Fruit fly (Drosophila melanogaster) whole organism, prepupa: ENCODE measurements around the gene Uba2.
A peak's percentile ranks its signal among the peaks of the same experiment; 100 is the strongest.

Experiments
- Blimp-1 ChIP-seq: fragments of 200-800 bp; sonication (Bioruptor generic); optimal IDR thresholded peaks from 3 replicates; lab custom pipeline; 2017; ENCODE audit warnings: missing biosample characterization, missing genetic modification characterization, mild to moderate bottlenecking, moderate library complexity, missing genetic modification reagents
- CG10631 ChIP-seq: fragments of 200-800 bp; sonication (Bioruptor generic); optimal IDR thresholded peaks from 2 replicates; lab custom pipeline; 2016; ENCODE audit warnings: missing biosample characterization, missing genetic modification characterization
- CG10669 ChIP-seq: fragments of 200-800 bp; sonication (Bioruptor generic); optimal IDR thresholded peaks from 3 replicates; lab custom pipeline; 2018; ENCODE audit warnings: missing biosample characterization, mild to moderate bottlenecking, missing genetic modification characterization, moderate library complexity
- CG11762 ChIP-seq: fragments of 200-800 bp; sonication (Bioruptor generic); optimal IDR thresholded peaks from 3 replicates; lab custom pipeline; 2016; ENCODE audit warnings: missing biosample characterization, missing genetic modification characterization; ENCODE audit not compliant: insufficient read depth
- CG11902 ChIP-seq: fragments of 200-800 bp; sonication (Bioruptor generic); optimal IDR thresholded peaks from 3 replicates; lab custom pipeline; 2016; ENCODE audit warnings: missing biosample characterization, missing genetic modification characterization
- CG15336 ChIP-seq: fragments of 200-800 bp; sonication (Bioruptor generic); IDR thresholded peaks from 2 replicates; pipeline ENCODE4 v1.3.6; 2022; ENCODE audit warnings: missing biosample characterization, missing genetic modification characterization
- CG3032 ChIP-seq: fragments of 200-800 bp; optimal IDR thresholded peaks from 2 replicates; lab custom pipeline; 2019; ENCODE audit warnings: missing biosample characterization, mild to moderate bottlenecking, missing genetic modification characterization, moderate library complexity
- CG31627 ChIP-seq: fragments of 200-800 bp; sonication (Bioruptor generic); optimal IDR thresholded peaks from 3 replicates; lab custom pipeline; 2016; ENCODE audit warnings: missing biosample characterization, missing genetic modification characterization
- CG32006 ChIP-seq: fragments of 200-800 bp; sonication (Bioruptor generic); optimal IDR thresholded peaks from 3 replicates; lab custom pipeline; 2017; ENCODE audit warnings: missing biosample characterization, mild to moderate bottlenecking, missing genetic modification characterization
- CG3919 ChIP-seq: fragments of 200-800 bp; sonication (Bioruptor generic); optimal IDR thresholded peaks from 3 replicates; lab custom pipeline; 2016; ENCODE audit warnings: missing biosample characterization, missing genetic modification characterization
- CG4318 ChIP-seq: fragments of 200-800 bp; sonication (Bioruptor generic); optimal IDR thresholded peaks from 3 replicates; lab custom pipeline; 2017; ENCODE audit warnings: missing biosample characterization, mild to moderate bottlenecking, missing genetic modification characterization
- CG6276 ChIP-seq: fragments of 200-800 bp; sonication (Bioruptor generic); optimal IDR thresholded peaks from 2 replicates; lab custom pipeline; 2017; ENCODE audit warnings: missing biosample characterization, mild to moderate bottlenecking, missing genetic modification characterization
- CG6808 ChIP-seq: fragments of 200-800 bp; sonication (Bioruptor generic); optimal IDR thresholded peaks from 3 replicates; lab custom pipeline; 2017; ENCODE audit warnings: missing biosample characterization, missing genetic modification characterization, mild to moderate bottlenecking, moderate library complexity, missing genetic modification reagents
- CG6854 ChIP-seq: fragments of 200-800 bp; sonication (Bioruptor generic); optimal IDR thresholded peaks from 2 replicates; lab custom pipeline; 2017; ENCODE audit warnings: missing biosample characterization, mild to moderate bottlenecking, missing genetic modification characterization
- CG7368 ChIP-seq: fragments of 200-800 bp; sonication (Bioruptor generic); optimal IDR thresholded peaks from 3 replicates; lab custom pipeline; 2016; ENCODE audit warnings: missing biosample characterization, missing genetic modification characterization
- CG8319 ChIP-seq: fragments of 200-800 bp; sonication (Bioruptor generic); optimal IDR thresholded peaks from 3 replicates; lab custom pipeline; 2016; ENCODE audit warnings: missing biosample characterization, missing genetic modification characterization
- CG8632 ChIP-seq: fragments of 200-800 bp; sonication (Bioruptor generic); optimal IDR thresholded peaks from 3 replicates; lab custom pipeline; 2016; ENCODE audit warnings: missing biosample characterization, missing genetic modification characterization
- CG9139 ChIP-seq: fragments of 200-800 bp; sonication (Bioruptor generic); optimal IDR thresholded peaks from 3 replicates; lab custom pipeline; 2017; ENCODE audit warnings: missing biosample characterization, mild to moderate bottlenecking, missing genetic modification characterization
- Eip75B ChIP-seq: fragments of 200-800 bp; sonication (Bioruptor generic); optimal IDR thresholded peaks from 3 replicates; lab custom pipeline; 2016; ENCODE audit warnings: missing biosample characterization, missing genetic modification characterization
- Eip78C ChIP-seq: fragments of 200-800 bp; sonication (Bioruptor generic); peaks from one replicate; lab custom pipeline; 2016; ENCODE audit warnings: missing biosample characterization, missing genetic modification characterization
- Eip93F ChIP-seq: fragments of 200-800 bp; sonication (Bioruptor generic); optimal IDR thresholded peaks from 2 replicates; lab custom pipeline; 2016; ENCODE audit warnings: missing biosample characterization, mild to moderate bottlenecking, missing genetic modification characterization
- Ets21C ChIP-seq: fragments of 200-800 bp; sonication (Bioruptor generic); optimal IDR thresholded peaks from 3 replicates; lab custom pipeline; 2016; ENCODE audit warnings: missing biosample characterization, missing genetic modification characterization
- Ets96B ChIP-seq: fragments of 200-800 bp; optimal IDR thresholded peaks from 2 replicates; lab custom pipeline; 2019; ENCODE audit warnings: missing biosample characterization, mild to moderate bottlenecking, missing genetic modification characterization, moderate library complexity
- Gug ChIP-seq: fragments of 200-800 bp; sonication (Bioruptor generic); IDR thresholded peaks from 2 replicates; pipeline ENCODE4 v1.3.6; 2022; ENCODE audit warnings: missing biosample characterization, missing genetic modification characterization
- Hr38 ChIP-seq: sonication (Bioruptor generic); optimal IDR thresholded peaks from 2 replicates; lab custom pipeline; 2016; ENCODE audit warnings: missing biosample characterization, missing genetic modification characterization
- Hr39 ChIP-seq: fragments of 200-800 bp; sonication (Bioruptor generic); optimal IDR thresholded peaks from 2 replicates; lab custom pipeline; 2016; ENCODE audit warnings: missing biosample characterization, missing genetic modification characterization
- Hr4 ChIP-seq: fragments of 200-800 bp; sonication (Bioruptor generic); optimal IDR thresholded peaks from 3 replicates; lab custom pipeline; 2016; ENCODE audit warnings: missing biosample characterization, missing genetic modification characterization
- Lpt ChIP-seq: fragments of 200-800 bp; sonication (Bioruptor generic); optimal IDR thresholded peaks from 3 replicates; lab custom pipeline; 2016; ENCODE audit warnings: missing biosample characterization, missing genetic modification characterization
- Met ChIP-seq: fragments of 200-800 bp; sonication (Bioruptor generic); optimal IDR thresholded peaks from 3 replicates; lab custom pipeline; 2016; ENCODE audit warnings: missing biosample characterization, missing genetic modification characterization
- OdsH ChIP-seq: fragments of 200-800 bp; sonication (Bioruptor generic); optimal IDR thresholded peaks from 3 replicates; lab custom pipeline; 2016; ENCODE audit warnings: missing biosample characterization, missing genetic modification characterization
- Smox ChIP-seq: fragments of 200-800 bp; sonication (Bioruptor generic); optimal IDR thresholded peaks from 3 replicates; lab custom pipeline; 2016; ENCODE audit warnings: missing biosample characterization, missing genetic modification characterization
- Sox102F ChIP-seq: fragments of 200-800 bp; sonication (Bioruptor generic); optimal IDR thresholded peaks from 2 replicates; lab custom pipeline; 2016; ENCODE audit warnings: missing biosample characterization, mild to moderate bottlenecking, missing genetic modification characterization
- Sox14 ChIP-seq: fragments of 200-800 bp; sonication (Bioruptor generic); optimal IDR thresholded peaks from 3 replicates; lab custom pipeline; 2016; ENCODE audit warnings: missing biosample characterization, missing genetic modification characterization
- Sox15 ChIP-seq: fragments of 200-800 bp; sonication (Bioruptor generic); optimal IDR thresholded peaks from 3 replicates; lab custom pipeline; 2016; ENCODE audit warnings: missing biosample characterization, missing genetic modification characterization
- cyc ChIP-seq: fragments of 200-800 bp; sonication (Bioruptor generic); optimal IDR thresholded peaks from 3 replicates; lab custom pipeline; 2016; ENCODE audit warnings: missing biosample characterization, missing genetic modification characterization
- dsx ChIP-seq: fragments of 200-800 bp; optimal IDR thresholded peaks from 3 replicates; lab custom pipeline; 2019; ENCODE audit warnings: missing biosample characterization, mild to moderate bottlenecking, missing genetic modification characterization, moderate library complexity; ENCODE audit not compliant: poor library complexity, severe bottlenecking
- esn ChIP-seq: fragments of 200-800 bp; sonication (Bioruptor generic); optimal IDR thresholded peaks from 2 replicates; lab custom pipeline; 2016; ENCODE audit warnings: missing biosample characterization, mild to moderate bottlenecking, missing genetic modification characterization, moderate library complexity
- fd85E ChIP-seq: fragments of 200-800 bp; sonication (Bioruptor generic); optimal IDR thresholded peaks from 3 replicates; lab custom pipeline; 2016; ENCODE audit warnings: missing biosample characterization, missing genetic modification characterization
- fkh ChIP-seq: fragments of 200-800 bp; sonication (Bioruptor generic); optimal IDR thresholded peaks from 3 replicates; lab custom pipeline; 2017; ENCODE audit warnings: missing biosample characterization, mild to moderate bottlenecking, missing genetic modification characterization, moderate library complexity
- lz ChIP-seq: fragments of 200-800 bp; sonication (Bioruptor generic); optimal IDR thresholded peaks from 3 replicates; lab custom pipeline; 2016; ENCODE audit warnings: missing biosample characterization, missing genetic modification characterization
- net ChIP-seq: fragments of 200-800 bp; sonication (Bioruptor generic); optimal IDR thresholded peaks from 3 replicates; lab custom pipeline; 2016; ENCODE audit warnings: missing biosample characterization, missing genetic modification characterization
- pdm3 ChIP-seq: fragments of 200-800 bp; sonication (Bioruptor generic); optimal IDR thresholded peaks from 3 replicates; lab custom pipeline; 2016; ENCODE audit warnings: missing biosample characterization, missing genetic modification characterization
- salr ChIP-seq, 2 experiments: fragments of 200-800 bp; sonication (Bioruptor generic); optimal IDR thresholded peaks; 3 replicates each; lab custom pipeline; 2016 to 2018; ENCODE audit warnings: missing biosample characterization in 2 of 2, missing genetic modification characterization in 2 of 2, mild to moderate bottlenecking in 1 of 2
- spab ChIP-seq: fragments of 200-800 bp; sonication (Bioruptor generic); optimal IDR thresholded peaks from 2 replicates; lab custom pipeline; 2017; ENCODE audit warnings: missing biosample characterization, mild to moderate bottlenecking, missing genetic modification characterization, missing genetic modification reagents
- ss ChIP-seq, 2 experiments: fragments of 200-800 bp; sonication (Bioruptor generic); optimal IDR thresholded peaks; 2 replicates in 1 of 2; 3 replicates in 1 of 2; lab custom pipeline; 2017 to 2018; ENCODE audit warnings: mild to moderate bottlenecking in 2 of 2, missing biosample characterization in 2 of 2, missing genetic modification characterization in 2 of 2, moderate library complexity in 1 of 2
- topi ChIP-seq: fragments of 200-800 bp; sonication (Bioruptor generic); optimal IDR thresholded peaks from 3 replicates; lab custom pipeline; 2016; ENCODE audit warnings: missing biosample characterization, missing genetic modification characterization
- vri ChIP-seq: fragments of 200-800 bp; sonication (Bioruptor generic); optimal IDR thresholded peaks from 3 replicates; lab custom pipeline; 2016; ENCODE audit warnings: missing biosample characterization, mild to moderate bottlenecking, missing genetic modification characterization

Gene Uba2

dm6 chr3L:8155324-8155723, 27.7 kb upstream of the Uba2 start:
- TF ChIP-seq OdsH (GFP tag; lab: Kevin White, UChicago): no peak
- no peak for TF ChIP-seq dsx (GFP tag; lab: Kevin White, UChicago)
- no peak for TF ChIP-seq Met
- no peak for TF ChIP-seq CG11902 (GFP tag; lab: Kevin White, UChicago)
- no peak for TF ChIP-seq net (GFP tag; lab: Kevin White, UChicago)
- no peak for TF ChIP-seq Hr4 (GFP tag; lab: Kevin White, UChicago)
- TF ChIP-seq Hr39 (GFP tag; lab: Kevin White, UChicago): no peak
- TF ChIP-seq esn (GFP tag; lab: Kevin White, UChicago): no peak
- TF ChIP-seq CG6808 (GFP tag; lab: Kevin White, UChicago): no peak
- no peak for TF ChIP-seq Sox15 (GFP tag; lab: Kevin White, UChicago)
- TF ChIP-seq Lpt (GFP tag; lab: Kevin White, UChicago): no peak
- no peak for TF ChIP-seq fd85E (GFP tag; lab: Kevin White, UChicago)
- TF ChIP-seq CG31627: no peak
- TF ChIP-seq salr (GFP tag; optimal IDR thresholded peaks at IDR 0.05; lab: Kevin White, UChicago): no peak
- TF ChIP-seq Smox (GFP tag; lab: Kevin White, UChicago): no peak
- TF ChIP-seq Ets21C (GFP tag; lab: Kevin White, UChicago): no peak
- no peak for TF ChIP-seq lz (GFP tag; lab: Kevin White, UChicago)
- no peak for TF ChIP-seq fkh (GFP tag; lab: Kevin White, UChicago)
- TF ChIP-seq, all 60 proteins: peak for 0

dm6 chr3L:8154544-8154943, 26.9 kb upstream of the Uba2 start:
- TF ChIP-seq net (GFP tag; lab: Kevin White, UChicago) (no peak), Sox15 (GFP tag; lab: Kevin White, UChicago) (no peak), CG11902 (GFP tag; lab: Kevin White, UChicago) (no peak), Blimp-1 (GFP tag; lab: Kevin White, UChicago) (no peak), Ets21C (GFP tag; lab: Kevin White, UChicago) (no peak), Hr38 (GFP tag; lab: Kevin White, UChicago) (no peak), Eip75B (GFP tag; lab: Kevin White, UChicago) (no peak), fkh (GFP tag; lab: Kevin White, UChicago) (no peak), Gug (GFP tag; lab: Robert Waterston, UW) (no peak), CG9139 (GFP tag; lab: Kevin White, UChicago) (peak; percentile 36), ss (GFP tag; optimal IDR thresholded peaks at IDR 0.05; lab: Kevin White, UChicago) (peak in 1 of 2 experiments; percentile 36), CG4318 (GFP tag; lab: Kevin White, UChicago) (no peak), vri (GFP tag; lab: Kevin White, UChicago) (no peak), Hr4 (GFP tag; lab: Kevin White, UChicago) (no peak), spab (GFP tag; lab: Kevin White, UChicago) (peak; percentile 18), Hr39 (GFP tag; lab: Kevin White, UChicago) (no peak), Smox (GFP tag; lab: Kevin White, UChicago) (no peak), CG8632 (peak; percentile 10), CG10669 (GFP tag; lab: Kevin White, UChicago) (peak; percentile 9), CG10631 (GFP tag; lab: Kevin White, UChicago) (no peak), cyc (no peak), CG6854 (GFP tag; lab: Kevin White, UChicago) (no peak), esn (GFP tag; lab: Kevin White, UChicago) (no peak), Lpt (GFP tag; lab: Kevin White, UChicago) (no peak), CG8319 (GFP tag; lab: Kevin White, UChicago) (no peak), Sox14 (no peak), OdsH (GFP tag; lab: Kevin White, UChicago) (no peak), CG3032 (tag; lab: Kevin White, UChicago) (no peak), topi (GFP tag; lab: Kevin White, UChicago) (no peak), Sox102F (GFP tag; lab: Kevin White, UChicago) (no peak), CG7368 (GFP tag; lab: Kevin White, UChicago) (no peak), CG3919 (no peak), dsx (GFP tag; lab: Kevin White, UChicago) (no peak), CG6808 (GFP tag; lab: Kevin White, UChicago) (peak; percentile 41), Eip93F (no peak), pdm3 (GFP tag; lab: Kevin White, UChicago) (no peak), salr (GFP tag; optimal IDR thresholded peaks at IDR 0.05; lab: Kevin White, UChicago) (no peak), CG15336 (GFP tag; lab: Robert Waterston, UW) (peak; percentile 37; the same call in 1 of the 2 replicates), Eip78C (GFP tag; lab: Kevin White, UChicago) (peak; percentile 18), CG11762 (GFP tag; lab: Kevin White, UChicago) (no peak), CG6276 (GFP tag; lab: Kevin White, UChicago) (no peak), CG32006 (GFP tag; lab: Kevin White, UChicago) (no peak), Ets96B (no peak)
